Fruit fly (Drosophila melanogaster) whole organism, embryonic: ENCODE measurements around the gene slmb.

Experiments used
- CG10654 ChIP-seq: fragments of 200-800 bp; sonication (Bioruptor generic); optimal IDR thresholded peaks from 2 replicates; lab custom pipeline; 2016; ENCODE audit warnings: missing biosample characterization, missing genetic modification characterization
- CG11398 ChIP-seq: fragments of 200-800 bp; sonication (Bioruptor generic); optimal IDR thresholded peaks from 2 replicates; lab custom pipeline; 2016; ENCODE audit warnings: missing biosample characterization, missing genetic modification characterization
- CG11695 ChIP-seq: fragments of 200-800 bp; sonication (Bioruptor generic); IDR thresholded peaks from 3 replicates; pipeline ENCODE4 v1.3.6; 2022; ENCODE audit warnings: missing biosample characterization, missing genetic modification characterization
- CG13123 ChIP-seq: fragments of 200-800 bp; sonication (Bioruptor generic); optimal IDR thresholded peaks from 2 replicates; lab custom pipeline; 2016; ENCODE audit warnings: missing biosample characterization, missing genetic modification characterization
- CG17612 ChIP-seq: fragments of 200-800 bp; sonication (Bioruptor generic); IDR thresholded peaks from 2 replicates; pipeline ENCODE4 v1.3.6; 2022; ENCODE audit warnings: missing biosample characterization, missing genetic modification characterization
- CG17829 ChIP-seq: fragments of 200-800 bp; optimal IDR thresholded peaks from 2 replicates; lab custom pipeline; 2019; ENCODE audit warnings: missing biosample characterization, mild to moderate bottlenecking, missing genetic modification characterization, moderate library complexity
- CG2889 ChIP-seq: fragments of 200-800 bp; sonication (Bioruptor generic); IDR thresholded peaks from 3 replicates; pipeline ENCODE4 v1.3.6; 2022; ENCODE audit warnings: missing biosample characterization, missing genetic modification characterization
- CG31224 ChIP-seq: fragments of 200-800 bp; sonication (Bioruptor generic); IDR thresholded peaks from 2 replicates; pipeline ENCODE4 v1.3.6; 2022; ENCODE audit warnings: missing biosample characterization, missing genetic modification characterization
- CG3163 ChIP-seq: fragments of 200-800 bp; sonication (Bioruptor generic); optimal IDR thresholded peaks from 3 replicates; lab custom pipeline; 2016; ENCODE audit warnings: missing biosample characterization, missing genetic modification characterization
- CG3281 ChIP-seq: fragments of 200-800 bp; sonication (Bioruptor generic); optimal IDR thresholded peaks from 3 replicates; lab custom pipeline; 2017; ENCODE audit warnings: missing biosample characterization, mild to moderate bottlenecking, missing genetic modification characterization
- CG42726 ChIP-seq: fragments of 200-800 bp; sonication (Bioruptor generic); IDR thresholded peaks from 2 replicates; pipeline ENCODE4 v1.3.6; 2022; ENCODE audit warnings: missing biosample characterization, missing genetic modification characterization; ENCODE audit not compliant: partially characterized antibody
- CG43689 ChIP-seq: fragments of 200-800 bp; sonication (Bioruptor generic); IDR thresholded peaks from 2 replicates; pipeline ENCODE4 v1.3.6; 2022; ENCODE audit warnings: missing biosample characterization, missing genetic modification characterization
- CG4854 ChIP-seq: fragments of 200-800 bp; sonication (Bioruptor generic); optimal IDR thresholded peaks from 2 replicates; lab custom pipeline; 2016; ENCODE audit warnings: missing biosample characterization, missing genetic modification characterization, inconsistent platforms
- CG6683 ChIP-seq: fragments of 200-800 bp; sonication (Bioruptor generic); optimal IDR thresholded peaks from 2 replicates; lab custom pipeline; 2017; ENCODE audit warnings: missing biosample characterization, mild to moderate bottlenecking, missing genetic modification characterization, missing genetic modification reagents
- CG6791 ChIP-seq: fragments of 200-800 bp; sonication (Bioruptor generic); IDR thresholded peaks from 3 replicates; pipeline ENCODE4 v1.3.6; 2022; ENCODE audit warnings: missing biosample characterization, missing genetic modification characterization; ENCODE audit not compliant: partially characterized antibody
- CG6854 ChIP-seq: fragments of 200-800 bp; sonication (Bioruptor generic); optimal IDR thresholded peaks from 3 replicates; lab custom pipeline; 2017; ENCODE audit warnings: missing biosample characterization, mild to moderate bottlenecking, missing genetic modification characterization
- CG7928 ChIP-seq: fragments of 200-800 bp; sonication (Bioruptor generic); optimal IDR thresholded peaks from 2 replicates; lab custom pipeline; 2017; ENCODE audit warnings: missing biosample characterization, mild to moderate bottlenecking, missing genetic modification characterization
- CG8281 ChIP-seq: fragments of 200-800 bp; sonication (Bioruptor generic); optimal IDR thresholded peaks from 2 replicates; lab custom pipeline; 2018; ENCODE audit warnings: missing biosample characterization, mild to moderate bottlenecking, missing genetic modification characterization, moderate library complexity
- CTCF ChIP-seq: fragments of 200-800 bp; sonication (Bioruptor generic); optimal IDR thresholded peaks from 2 replicates; lab custom pipeline; 2017; ENCODE audit warnings: missing biosample characterization, mild to moderate bottlenecking, missing genetic modification characterization, moderate library complexity
- CkIIα-i1 ChIP-seq: fragments of 200-800 bp; sonication (Bioruptor generic); IDR thresholded peaks from 2 replicates; pipeline ENCODE4 v1.3.6; 2022; ENCODE audit warnings: missing biosample characterization, missing genetic modification characterization
- E2f2 ChIP-seq: fragments of 200-800 bp; sonication (Bioruptor generic); IDR thresholded peaks from 2 replicates; pipeline ENCODE4 v1.3.6; 2022; ENCODE audit warnings: missing biosample characterization, missing genetic modification characterization
- Ets65A ChIP-seq: fragments of 200-800 bp; sonication (Bioruptor generic); peaks from one replicate; lab custom pipeline; 2016; ENCODE audit warnings: missing biosample characterization, missing genetic modification characterization
- HLHmδ ChIP-seq: fragments of 200-800 bp; sonication (Bioruptor generic); optimal IDR thresholded peaks from 2 replicates; lab custom pipeline; 2018; ENCODE audit warnings: missing biosample characterization, mild to moderate bottlenecking, missing genetic modification characterization, moderate library complexity
- Hr51 ChIP-seq, 2 experiments: fragments of 200-800 bp; sonication (Bioruptor generic); optimal IDR thresholded peaks; 2 replicates in 1 of 2; 3 replicates in 1 of 2; lab custom pipeline; 2016 to 2018; ENCODE audit warnings: missing biosample characterization in 2 of 2, missing genetic modification characterization in 2 of 2, mild to moderate bottlenecking in 1 of 2, moderate library complexity in 1 of 2
- Lpt ChIP-seq: fragments of >200 bp; optimal IDR thresholded peaks from 2 replicates; lab custom pipeline; 2018; ENCODE audit warnings: missing biosample characterization, missing genetic modification characterization
- Mad ChIP-seq: fragments of 200-800 bp; sonication (Bioruptor generic); optimal IDR thresholded peaks from 2 replicates; lab custom pipeline; 2016; ENCODE audit warnings: missing biosample characterization, missing genetic modification characterization
- NfI ChIP-seq: fragments of 200-800 bp; sonication (Bioruptor generic); optimal IDR thresholded peaks from 3 replicates; lab custom pipeline; 2018; ENCODE audit warnings: missing biosample characterization, mild to moderate bottlenecking, missing genetic modification characterization, moderate library complexity
- Ptx1 ChIP-seq: fragments of 200-800 bp; sonication (Bioruptor generic); IDR thresholded peaks from 2 replicates; pipeline ENCODE4 v1.3.6; 2022; ENCODE audit warnings: missing biosample characterization, missing genetic modification characterization
- Sry-δ ChIP-seq: fragments of 200-800 bp; sonication (Bioruptor generic); optimal IDR thresholded peaks from 2 replicates; lab custom pipeline; 2016; ENCODE audit warnings: missing biosample characterization, missing genetic modification characterization
- Taf1 ChIP-seq: fragments of 200-800 bp; sonication (Bioruptor generic); IDR thresholded peaks from 2 replicates; pipeline ENCODE4 v1.3.6; 2022; ENCODE audit warnings: missing biosample characterization, missing genetic modification characterization
- az2 ChIP-seq: fragments of 200-800 bp; sonication (Bioruptor generic); optimal IDR thresholded peaks from 3 replicates; lab custom pipeline; 2016; ENCODE audit warnings: missing biosample characterization, missing genetic modification characterization
- bsh ChIP-seq, 2 experiments: fragments of 200-800 bp; sonication (Bioruptor generic); optimal IDR thresholded peaks; 2 replicates each; lab custom pipeline; 2017 to 2018; ENCODE audit warnings: mild to moderate bottlenecking in 2 of 2, missing biosample characterization in 2 of 2, missing genetic modification characterization in 2 of 2, moderate library complexity in 1 of 2
- ci ChIP-seq: fragments of 200-800 bp; sonication (Bioruptor generic); IDR thresholded peaks from 3 replicates; pipeline ENCODE4 v1.3.6; 2022; ENCODE audit warnings: missing biosample characterization, missing genetic modification characterization
- dimm ChIP-seq: fragments of 200-800 bp; sonication (Bioruptor generic); IDR thresholded peaks from 2 replicates; pipeline ENCODE4 v1.3.6; 2022; ENCODE audit warnings: missing biosample characterization, missing genetic modification characterization
- dpn ChIP-seq, 2 experiments: fragments of 200-800 bp; sonication (Bioruptor generic); optimal IDR thresholded peaks; 3 replicates each; lab custom pipeline; 2016; ENCODE audit warnings: missing biosample characterization in 2 of 2, missing genetic modification characterization in 2 of 2
- fd64A ChIP-seq: fragments of 200-800 bp; sonication (Bioruptor generic); optimal IDR thresholded peaks from 3 replicates; lab custom pipeline; 2018; ENCODE audit warnings: missing biosample characterization, mild to moderate bottlenecking, missing genetic modification characterization
- gce ChIP-seq: fragments of 200-800 bp; sonication (Bioruptor generic); IDR thresholded peaks from 3 replicates; pipeline ENCODE4 v1.3.6; 2022; ENCODE audit warnings: missing biosample characterization, missing genetic modification characterization
- gcm ChIP-seq: fragments of 200-800 bp; sonication (Bioruptor generic); optimal IDR thresholded peaks from 2 replicates; lab custom pipeline; 2019; ENCODE audit warnings: missing biosample characterization, mild to moderate bottlenecking, missing genetic modification characterization, moderate library complexity
- gcm2 ChIP-seq: fragments of 200-800 bp; sonication (Bioruptor generic); optimal IDR thresholded peaks from 2 replicates; lab custom pipeline; 2016; ENCODE audit warnings: missing biosample characterization, missing genetic modification characterization
- jumu ChIP-seq: fragments of 200-800 bp; sonication (Bioruptor generic); optimal IDR thresholded peaks from 3 replicates; lab custom pipeline; 2016; ENCODE audit warnings: missing biosample characterization, missing genetic modification characterization
- lab ChIP-seq: fragments of 200-800 bp; sonication (Bioruptor generic); optimal IDR thresholded peaks from 3 replicates; lab custom pipeline; 2017; ENCODE audit warnings: missing biosample characterization, missing genetic modification characterization, mild to moderate bottlenecking, moderate library complexity, missing genetic modification reagents
- lola ChIP-seq, 3 experiments: fragments of >200 bp in 2 of 3; fragments of 200-800 bp in 1 of 3; sonication (Bioruptor generic) in 1 of 3; optimal IDR thresholded peaks; 2 replicates each; lab custom pipeline; 2017 to 2019; ENCODE audit warnings: missing biosample characterization in 3 of 3, missing genetic modification characterization in 3 of 3, mild to moderate bottlenecking in 1 of 3, moderate library complexity in 1 of 3
- odd ChIP-seq: fragments of 200-800 bp; sonication (Bioruptor generic); optimal IDR thresholded peaks from 2 replicates; lab custom pipeline; 2017; ENCODE audit warnings: missing biosample characterization, mild to moderate bottlenecking, missing genetic modification characterization
- pb ChIP-seq: fragments of 200-800 bp; sonication (Bioruptor generic); optimal IDR thresholded peaks from 3 replicates; lab custom pipeline; 2016; ENCODE audit warnings: missing biosample characterization, missing genetic modification characterization
- salm ChIP-seq: fragments of 200-800 bp; sonication (Bioruptor generic); optimal IDR thresholded peaks from 2 replicates; lab custom pipeline; 2018; ENCODE audit warnings: missing biosample characterization, mild to moderate bottlenecking, missing genetic modification characterization
- sens-2 ChIP-seq: fragments of 200-800 bp; sonication (Bioruptor generic); IDR thresholded peaks from 2 replicates; pipeline ENCODE4 v1.3.6; 2022; ENCODE audit warnings: missing biosample characterization, missing genetic modification characterization
- sima ChIP-seq: fragments of 200-800 bp; sonication (Bioruptor generic); optimal IDR thresholded peaks from 2 replicates; lab custom pipeline; 2016; ENCODE audit warnings: missing biosample characterization, missing genetic modification characterization
- tup ChIP-seq: fragments of 200-800 bp; sonication (Bioruptor generic); optimal IDR thresholded peaks from 2 replicates; lab custom pipeline; 2016; ENCODE audit warnings: missing biosample characterization, mild to moderate bottlenecking, missing genetic modification characterization, moderate library complexity
- twi ChIP-seq: fragments of 200-800 bp; optimal IDR thresholded peaks from 2 replicates; lab custom pipeline; 2019; ENCODE audit warnings: missing biosample characterization, mild to moderate bottlenecking, missing genetic modification characterization, moderate library complexity
- unpg ChIP-seq: fragments of 200-800 bp; sonication (Bioruptor generic); optimal IDR thresholded peaks from 3 replicates; lab custom pipeline; 2018; ENCODE audit warnings: missing biosample characterization, mild to moderate bottlenecking, missing genetic modification characterization, moderate library complexity

The slmb gene

DNA sequence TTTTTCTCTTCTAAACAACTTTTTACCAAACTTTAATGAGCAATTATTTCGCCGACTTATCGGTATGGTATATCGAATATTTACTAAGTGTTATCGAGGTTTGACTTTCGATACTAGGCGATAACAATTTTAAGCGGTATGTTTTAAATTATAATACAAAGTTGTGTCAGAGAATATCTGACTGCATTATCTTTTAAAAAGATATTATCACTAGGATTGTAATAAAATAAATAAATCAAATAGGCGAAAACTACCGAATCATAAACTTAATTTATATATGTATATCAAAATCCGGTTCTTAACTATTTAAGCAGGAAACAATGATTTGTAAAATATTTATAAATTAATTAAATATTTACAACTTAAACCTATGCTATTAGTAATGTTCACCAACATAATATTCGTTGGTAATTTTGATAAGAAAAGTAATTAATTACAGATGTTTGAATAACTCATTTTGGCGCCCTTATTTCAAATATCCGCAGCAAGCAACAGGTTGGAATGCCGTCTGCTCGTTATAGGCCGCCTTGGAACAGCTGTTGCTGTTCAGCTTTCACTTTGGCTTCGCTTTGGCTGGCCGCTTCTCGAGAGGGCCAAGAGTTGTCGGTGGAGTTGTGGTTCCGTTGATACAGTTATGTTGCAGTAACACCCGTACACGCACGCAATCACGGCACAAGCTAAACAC lies 19.2 kb downstream of the slmb start, which contains the start of the genes Sec15 and rtet (continued):
- TF ChIP-seq gcm: no peak
- TF ChIP-seq CG43689: no peak
- no peak for TF ChIP-seq HLHmδ
- peak; percentile 73 for TF ChIP-seq NfI
- no peak for TF ChIP-seq gce (GFP tag; lab: Robert Waterston, UW)
- peak in 1 of 3 experiments; percentile 78 for TF ChIP-seq lola (GFP tag; optimal IDR thresholded peaks at IDR 0.05; lab: Kevin White, UChicago)
- TF ChIP-seq ci: peak; percentile 75
- no peak for TF ChIP-seq pb (GFP tag; lab: Kevin White, UChicago)
- no peak for TF ChIP-seq CG11695
- TF ChIP-seq sima (GFP tag; lab: Kevin White, UChicago): no peak
- TF ChIP-seq odd (GFP tag; lab: Kevin White, UChicago): no peak
- TF ChIP-seq CkIIα-i1: no peak
- peak; percentile 48 for TF ChIP-seq Mad (GFP tag; lab: Kevin White, UChicago)
- no peak for TF ChIP-seq jumu (GFP tag; lab: Kevin White, UChicago)
- TF ChIP-seq CG6854: no peak
- TF ChIP-seq Sry-δ (GFP tag; lab: Kevin White, UChicago): peak; percentile 22
- TF ChIP-seq Lpt (GFP tag; lab: Kevin White, UChicago): no peak
- TF ChIP-seq CG3163: no peak
- no peak for TF ChIP-seq fd64A (GFP tag; lab: Kevin White, UChicago)
- peak; percentile 40 for TF ChIP-seq CG10654 (GFP tag; lab: Kevin White, UChicago)
- no peak for TF ChIP-seq CG7928
- TF ChIP-seq CG42726 (GFP tag; lab: Robert Waterston, UW): no peak
- peak; percentile 36 for TF ChIP-seq unpg (GFP tag; lab: Kevin White, UChicago)
- peak; percentile 34; the same call in 1 of the 2 replicates for TF ChIP-seq sens-2
- TF ChIP-seq CG6791: peak; percentile 48; the same call in 1 of the 3 replicates
- TF ChIP-seq Hr51 (GFP tag; optimal IDR thresholded peaks at IDR 0.05; lab: Kevin White, UChicago): peak; percentile 50 to 74
- TF ChIP-seq az2: peak; percentile 33
- TF ChIP-seq Ets65A (GFP tag; lab: Kevin White, UChicago): peak; percentile 93
- peak; percentile 47 for TF ChIP-seq twi
- no peak for TF ChIP-seq Taf1 (GFP tag; lab: Robert Waterston, UW)
- no peak for TF ChIP-seq tup (GFP tag; lab: Kevin White, UChicago)
- TF ChIP-seq bsh (GFP tag; optimal IDR thresholded peaks at IDR 0.05; lab: Kevin White, UChicago): peak in 1 of 2 experiments; percentile 67
- no peak for TF ChIP-seq CG11398
- peak; percentile 17 for TF ChIP-seq CG4854 (GFP tag; lab: Kevin White, UChicago)
- TF ChIP-seq CG31224: no peak
- TF ChIP-seq salm (tag; lab: Kevin White, UChicago): no peak
- no peak for TF ChIP-seq CG17612 (GFP tag; lab: Robert Waterston, UW)
- peak; percentile 80 for TF ChIP-seq E2f2 (GFP tag; lab: Robert Waterston, UW)
- peak in 1 of 2 experiments; percentile 72 for TF ChIP-seq dpn (GFP tag; optimal IDR thresholded peaks at IDR 0.05; lab: Kevin White, UChicago)
- peak; percentile 57 for TF ChIP-seq CG3281 (GFP tag; lab: Kevin White, UChicago)
- no peak for TF ChIP-seq lab (GFP tag; lab: Kevin White, UChicago)
- TF ChIP-seq dimm (GFP tag; lab: Robert Waterston, UW): no peak
- peak; percentile 67 for TF ChIP-seq CG17829
- peak; percentile 42; the same call in 1 of the 3 replicates for TF ChIP-seq CG2889 (GFP tag; lab: Robert Waterston, UW)
- TF ChIP-seq Ptx1 (GFP tag; lab: Robert Waterston, UW): peak; percentile 48; the same call in 1 of the 2 replicates
- no peak for TF ChIP-seq CG13123 (GFP tag; lab: Kevin White, UChicago)
- no peak for TF ChIP-seq CTCF (GFP tag; lab: Kevin White, UChicago)
- TF ChIP-seq CG8281 (tag; lab: Kevin White, UChicago): no peak
- no peak for TF ChIP-seq gcm2 (GFP tag; lab: Kevin White, UChicago)
- TF ChIP-seq CG6683: peak; percentile 2
